Worm (Caenorhabditis elegans) whole organism, L4 larva: ENCODE results near the gene ZK1307.7.

Experiments used
- Y48G9A.11 ChIP-seq: fragments of 200-800 bp; sonication (Bioruptor generic); IDR thresholded peaks from 2 replicates; pipeline ENCODE4 v1.3.6; 2022; ENCODE audit warnings: missing genetic modification reagents, missing genetic modification characterization, missing compliant biosample characterization
- ces-1 ChIP-seq: fragments of 150-350 bp; sonication (generic microtip); optimal IDR thresholded peaks from 4 replicates; lab custom pipeline; 2014; ENCODE audit warnings: missing biosample characterization, missing genetic modification reagents, missing genetic modification characterization
- egl-43 ChIP-seq: fragments of 200-800 bp; sonication (Bioruptor generic); IDR thresholded peaks from 2 replicates; pipeline ENCODE4 v1.3.6; 2022; ENCODE audit warnings: missing genetic modification reagents, missing genetic modification characterization, missing compliant biosample characterization
- php-3 ChIP-seq: fragments of 200-800 bp; sonication (Bioruptor generic); IDR thresholded peaks from 2 replicates; pipeline ENCODE4 v1.3.6; 2022; ENCODE audit warnings: missing genetic modification reagents, missing genetic modification characterization, missing compliant biosample characterization

ce11 chrII:9597516-9598047, 38.8 kb upstream of the ZK1307.7 start, which contains the start of gene mrpl-53:
- TF ChIP-seq ces-1 (GFP tag; lab: Kevin White, UChicago) (no peak), Y48G9A.11 (GFP tag; lab: Robert Waterston, UW) (no peak), php-3 (GFP tag; lab: Robert Waterston, UW) (no peak), egl-43 (no peak)
